Fruit fly (Drosophila melanogaster) whole organism, embryonic: ENCODE measurements around the gene Eno.

Experiments
- BEAF-32 ChIP-seq: fragments of 200-800 bp; sonication (Bioruptor generic); optimal IDR thresholded peaks from 3 replicates; lab custom pipeline; 2017; ENCODE audit warnings: missing biosample characterization, missing genetic modification characterization, mild to moderate bottlenecking, moderate library complexity, missing genetic modification reagents
- CG11695 ChIP-seq: fragments of 200-800 bp; sonication (Bioruptor generic); IDR thresholded peaks from 3 replicates; pipeline ENCODE4 v1.3.6; 2022; ENCODE audit warnings: missing biosample characterization, missing genetic modification characterization
- CG15011 ChIP-seq: fragments of 200-800 bp; sonication (Bioruptor generic); optimal IDR thresholded peaks from 3 replicates; lab custom pipeline; 2018; ENCODE audit warnings: missing biosample characterization, mild to moderate bottlenecking, missing genetic modification characterization
- CG15601 ChIP-seq: fragments of 200-800 bp; sonication (Bioruptor generic); optimal IDR thresholded peaks from 3 replicates; lab custom pipeline; 2019; ENCODE audit warnings: missing biosample characterization, mild to moderate bottlenecking, missing genetic modification characterization, moderate library complexity
- CG1603 ChIP-seq: fragments of 200-800 bp; sonication (Bioruptor generic); optimal IDR thresholded peaks from 2 replicates; lab custom pipeline; 2019; ENCODE audit warnings: missing biosample characterization, mild to moderate bottlenecking, missing genetic modification characterization, moderate library complexity
- CG17186 ChIP-seq: fragments of 200-800 bp; sonication (Bioruptor generic); optimal IDR thresholded peaks from 3 replicates; lab custom pipeline; 2017; ENCODE audit warnings: missing biosample characterization, missing genetic modification reagents, missing genetic modification characterization
- CG17361 ChIP-seq: fragments of 200-800 bp; sonication (Bioruptor generic); IDR thresholded peaks from 3 replicates; pipeline ENCODE4 v1.3.6; 2022; ENCODE audit warnings: missing biosample characterization, missing genetic modification characterization
- CG17829 ChIP-seq: fragments of 200-800 bp; optimal IDR thresholded peaks from 2 replicates; lab custom pipeline; 2019; ENCODE audit warnings: missing biosample characterization, mild to moderate bottlenecking, missing genetic modification characterization, moderate library complexity
- CG1792 ChIP-seq: fragments of 200-800 bp; sonication (Bioruptor generic); optimal IDR thresholded peaks from 2 replicates; lab custom pipeline; 2016; ENCODE audit warnings: missing biosample characterization, missing genetic modification characterization
- CG2875 ChIP-seq: fragments of 200-800 bp; sonication (Bioruptor generic); optimal IDR thresholded peaks from 2 replicates; lab custom pipeline; 2017; ENCODE audit warnings: missing biosample characterization, mild to moderate bottlenecking, missing genetic modification characterization, missing genetic modification reagents
- CG3281 ChIP-seq: fragments of 200-800 bp; sonication (Bioruptor generic); optimal IDR thresholded peaks from 3 replicates; lab custom pipeline; 2017; ENCODE audit warnings: missing biosample characterization, mild to moderate bottlenecking, missing genetic modification characterization
- CG3726 ChIP-seq: fragments of 200-800 bp; sonication (Bioruptor generic); IDR thresholded peaks from 3 replicates; pipeline ENCODE4, ENCODE4 v1.3.6; 2022; ENCODE audit warnings: missing biosample characterization, missing genetic modification characterization
- CG3995 ChIP-seq: fragments of 200-800 bp; sonication (Bioruptor generic); optimal IDR thresholded peaks from 3 replicates; lab custom pipeline; 2016; ENCODE audit warnings: missing biosample characterization, missing genetic modification characterization
- CG5245 ChIP-seq: fragments of 200-800 bp; sonication (Bioruptor generic); optimal IDR thresholded peaks from 3 replicates; lab custom pipeline; 2016; ENCODE audit warnings: missing biosample characterization, missing genetic modification characterization
- CG6654 ChIP-seq: fragments of 200-800 bp; sonication (Bioruptor generic); optimal IDR thresholded peaks from 2 replicates; lab custom pipeline; 2017; ENCODE audit warnings: missing biosample characterization, mild to moderate bottlenecking, missing genetic modification characterization
- CG6689 ChIP-seq: fragments of 200-800 bp; sonication (Bioruptor generic); IDR thresholded peaks from 2 replicates; pipeline ENCODE4 v1.3.6; 2022; ENCODE audit warnings: missing biosample characterization, missing genetic modification characterization
- CG7987 ChIP-seq: fragments of 200-800 bp; sonication (Bioruptor generic); optimal IDR thresholded peaks from 2 replicates; lab custom pipeline; 2018; ENCODE audit warnings: missing biosample characterization, mild to moderate bottlenecking, missing genetic modification characterization, moderate library complexity
- CG8290 ChIP-seq, 3 experiments: fragments of 200-800 bp; sonication (Bioruptor generic); optimal IDR thresholded peaks; 2 replicates each; lab custom pipeline; 2016 to 2019; ENCODE audit warnings: missing biosample characterization in 3 of 3, missing genetic modification characterization in 3 of 3, mild to moderate bottlenecking in 2 of 3, moderate library complexity in 1 of 3
- CG8359 ChIP-seq: fragments of 200-800 bp; sonication (Bioruptor generic); optimal IDR thresholded peaks from 2 replicates; lab custom pipeline; 2017; ENCODE audit warnings: missing biosample characterization, mild to moderate bottlenecking, missing genetic modification characterization, borderline replicate concordance
- Dp ChIP-seq: fragments of 200-800 bp; sonication (Bioruptor generic); optimal IDR thresholded peaks from 2 replicates; lab custom pipeline; 2018; ENCODE audit warnings: missing biosample characterization, mild to moderate bottlenecking, missing genetic modification characterization, moderate library complexity
- ERR ChIP-seq: fragments of 200-800 bp; sonication (Bioruptor generic); optimal IDR thresholded peaks from 2 replicates; lab custom pipeline; 2016; ENCODE audit warnings: missing biosample characterization, missing genetic modification characterization
- Ets65A ChIP-seq: fragments of 200-800 bp; sonication (Bioruptor generic); peaks from one replicate; lab custom pipeline; 2016; ENCODE audit warnings: missing biosample characterization, missing genetic modification characterization
- HHEX ChIP-seq: fragments of 200-800 bp; sonication (Bioruptor generic); optimal IDR thresholded peaks from 3 replicates; lab custom pipeline; 2017; ENCODE audit warnings: missing biosample characterization, mild to moderate bottlenecking, missing genetic modification characterization, missing genetic modification reagents
- HLH4C ChIP-seq: fragments of 200-800 bp; sonication (Bioruptor generic); IDR thresholded peaks from 3 replicates; pipeline ENCODE4 v1.3.6; 2022; ENCODE audit warnings: missing biosample characterization, missing genetic modification characterization; ENCODE audit not compliant: partially characterized antibody
- NC2α ChIP-seq: fragments of 200-800 bp; sonication (Bioruptor generic); optimal IDR thresholded peaks from 2 replicates; lab custom pipeline; 2016; ENCODE audit warnings: missing biosample characterization, missing genetic modification characterization
- Nf-YC ChIP-seq: fragments of 200-800 bp; optimal IDR thresholded peaks from 3 replicates; lab custom pipeline; 2019; ENCODE audit warnings: missing biosample characterization, mild to moderate bottlenecking, missing genetic modification characterization, moderate library complexity
- Side ChIP-seq: fragments of 200-800 bp; sonication (Bioruptor generic); optimal IDR thresholded peaks from 2 replicates; lab custom pipeline; 2016; ENCODE audit warnings: missing biosample characterization, missing genetic modification characterization
- Sry-β ChIP-seq: fragments of 200-800 bp; sonication (Bioruptor generic); optimal IDR thresholded peaks from 2 replicates; lab custom pipeline; 2018; ENCODE audit warnings: missing biosample characterization, mild to moderate bottlenecking, missing genetic modification characterization, moderate library complexity
- YL-1 ChIP-seq: fragments of 200-800 bp; sonication (Bioruptor generic); optimal IDR thresholded peaks from 3 replicates; lab custom pipeline; 2017; ENCODE audit warnings: missing biosample characterization, mild to moderate bottlenecking, missing genetic modification characterization
- ab ChIP-seq: fragments of 200-800 bp; sonication (Bioruptor generic); optimal IDR thresholded peaks from 2 replicates; lab custom pipeline; 2016; ENCODE audit warnings: missing biosample characterization, missing genetic modification characterization
- ash1 ChIP-seq: fragments of 200-800 bp; sonication (Bioruptor generic); optimal IDR thresholded peaks from 2 replicates; lab custom pipeline; 2018; ENCODE audit warnings: missing biosample characterization, mild to moderate bottlenecking, missing genetic modification characterization
- chif ChIP-seq, 2 experiments: fragments of 200-800 bp; sonication (Bioruptor generic); optimal IDR thresholded peaks; 3 replicates each; lab custom pipeline; 2016; ENCODE audit warnings: missing biosample characterization in 2 of 2, missing genetic modification characterization in 2 of 2
- ci ChIP-seq: fragments of 200-800 bp; sonication (Bioruptor generic); IDR thresholded peaks from 3 replicates; pipeline ENCODE4 v1.3.6; 2022; ENCODE audit warnings: missing biosample characterization, missing genetic modification characterization
- dm ChIP-seq: fragments of 200-800 bp; sonication (Bioruptor generic); optimal IDR thresholded peaks from 3 replicates; lab custom pipeline; 2016; ENCODE audit warnings: missing biosample characterization, missing genetic modification characterization
- exex ChIP-seq: fragments of 200-800 bp; sonication (Bioruptor generic); optimal IDR thresholded peaks from 4 replicates; lab custom pipeline; 2018; ENCODE audit warnings: missing biosample characterization, mild to moderate bottlenecking, missing genetic modification characterization, moderate library complexity
- hkb ChIP-seq, 2 experiments: fragments of 200-800 bp in 1 of 2; fragments of >200 bp in 1 of 2; sonication (Bioruptor generic) in 1 of 2; IDR thresholded peaks in 1 of 2; optimal IDR thresholded peaks in 1 of 2; 2 replicates each; pipeline versions ENCODE4 v1.3.6 to Lab custom; 2017 to 2022; ENCODE audit warnings: missing biosample characterization in 1 of 2, missing genetic modification characterization in 1 of 2
- kah ChIP-seq: fragments of 200-800 bp; sonication (Bioruptor generic); optimal IDR thresholded peaks from 2 replicates; lab custom pipeline; 2018; ENCODE audit warnings: missing biosample characterization, mild to moderate bottlenecking, missing genetic modification characterization
- lab ChIP-seq: fragments of 200-800 bp; sonication (Bioruptor generic); optimal IDR thresholded peaks from 3 replicates; lab custom pipeline; 2017; ENCODE audit warnings: missing biosample characterization, missing genetic modification characterization, mild to moderate bottlenecking, moderate library complexity, missing genetic modification reagents
- lbe ChIP-seq: fragments of 200-800 bp; sonication (Bioruptor generic); optimal IDR thresholded peaks from 2 replicates; lab custom pipeline; 2016; ENCODE audit warnings: missing biosample characterization, mild to moderate bottlenecking, missing genetic modification characterization
- mam ChIP-seq: fragments of 200-800 bp; sonication (Bioruptor generic); optimal IDR thresholded peaks from 3 replicates; lab custom pipeline; 2016; ENCODE audit warnings: missing biosample characterization, missing genetic modification characterization
- mirr ChIP-seq: fragments of 200-800 bp; sonication (Bioruptor generic); optimal IDR thresholded peaks from 3 replicates; lab custom pipeline; 2018; ENCODE audit warnings: missing biosample characterization, mild to moderate bottlenecking, missing genetic modification characterization
- nom ChIP-seq: fragments of 200-800 bp; sonication (Bioruptor generic); optimal IDR thresholded peaks from 2 replicates; lab custom pipeline; 2017; ENCODE audit warnings: missing biosample characterization, missing genetic modification characterization, mild to moderate bottlenecking, moderate library complexity, missing genetic modification reagents
- pfk ChIP-seq: fragments of 200-800 bp; sonication (Bioruptor generic); optimal IDR thresholded peaks from 2 replicates; lab custom pipeline; 2018; ENCODE audit warnings: missing biosample characterization, mild to moderate bottlenecking, missing genetic modification characterization, moderate library complexity
- phol ChIP-seq: fragments of 200-800 bp; sonication (Bioruptor generic); optimal IDR thresholded peaks from 3 replicates; lab custom pipeline; 2018; ENCODE audit warnings: missing biosample characterization, mild to moderate bottlenecking, missing genetic modification characterization, moderate library complexity
- ro ChIP-seq: fragments of 200-800 bp; sonication (Bioruptor generic); IDR thresholded peaks from 2 replicates; pipeline ENCODE4 v1.3.6; 2022; ENCODE audit warnings: missing biosample characterization, missing genetic modification characterization
- wek ChIP-seq: fragments of 200-800 bp; sonication (Bioruptor generic); optimal IDR thresholded peaks from 3 replicates; lab custom pipeline; 2018; ENCODE audit warnings: missing biosample characterization, mild to moderate bottlenecking, missing genetic modification characterization, moderate library complexity

The Eno gene

dm6 chr2L:1727162-1727825 is 2.1 kb downstream of the Eno start:
- TF ChIP-seq nom (peak; percentile 96), ab (peak; percentile 45), lab (GFP tag; lab: Kevin White, UChicago) (peak; percentile 98), Nf-YC (no peak), Side (no peak), ERR (GFP tag; lab: Kevin White, UChicago) (peak; percentile 98), CG5245 (GFP tag; lab: Kevin White, UChicago) (no peak), CG3726 (GFP tag; lab: Robert Waterston, UW) (no peak), CG8359 (GFP tag; lab: Kevin White, UChicago) (peak; percentile 72), HLH4C (GFP tag; lab: Robert Waterston, UW) (no peak), CG3995 (GFP tag; lab: Kevin White, UChicago) (peak; percentile 70), CG3281 (GFP tag; lab: Kevin White, UChicago) (peak; percentile 97), ci (GFP tag; lab: Robert Waterston, UW) (no peak), hkb (optimal IDR thresholded peaks at IDR 0.05; lab: Kevin White, UChicago) (peak; percentile 5), hkb (GFP tag; IDR thresholded peaks at IDR 0.05; lab: Robert Waterston, UW) (no peak), wek (GFP tag; lab: Kevin White, UChicago) (no peak), Sry-β (GFP tag; lab: Kevin White, UChicago) (no peak), pfk (GFP tag; lab: Kevin White, UChicago) (peak; percentile 76), CG17829 (tag; lab: Kevin White, UChicago) (peak; percentile 95), CG17361 (GFP tag; lab: Robert Waterston, UW) (peak; percentile 94; the same call in 1 of the 3 replicates), CG15011 (GFP tag; lab: Kevin White, UChicago) (no peak), CG17186 (no peak), exex (tag; lab: Kevin White, UChicago) (no peak), mam (GFP tag; lab: Kevin White, UChicago) (no peak), Ets65A (GFP tag; lab: Kevin White, UChicago) (peak; percentile 7), YL-1 (GFP tag; lab: Kevin White, UChicago) (no peak), CG8290 (GFP tag; optimal IDR thresholded peaks at IDR 0.05; lab: Kevin White, UChicago) (peak; percentile 81), CG8290 (tag; optimal IDR thresholded peaks at IDR 0.05; lab: Kevin White, UChicago) (no peak), CG2875 (no peak), CG7987 (peak; percentile 79), NC2α (GFP tag; lab: Kevin White, UChicago) (no peak), CG11695 (GFP tag; lab: Robert Waterston, UW) (no peak), HHEX (no peak), ash1 (peak; percentile 77), phol (tag; lab: Kevin White, UChicago) (peak; percentile 92), Dp (GFP tag; lab: Kevin White, UChicago) (no peak), mirr (GFP tag; lab: Kevin White, UChicago) (peak; percentile 90), CG1792 (no peak), kah (GFP tag; lab: Kevin White, UChicago) (peak; percentile 86), CG6689 (no peak), dm (GFP tag; lab: Kevin White, UChicago) (no peak)

dm6 chr2L:1724592-1724940 is 4.9 kb downstream of the Eno start:
- TF ChIP-seq BEAF-32 (GFP tag; lab: Kevin White, UChicago) (peak; percentile 6), Dp (GFP tag; lab: Kevin White, UChicago) (peak; percentile 11), lbe (peak; percentile 29), ro (GFP tag; lab: Robert Waterston, UW) (no peak), CG15601 (tag; lab: Kevin White, UChicago) (peak; percentile 86), chif (GFP tag; optimal IDR thresholded peaks at IDR 0.05; lab: Kevin White, UChicago) (no peak), CG6654 (GFP tag; lab: Kevin White, UChicago) (no peak), CG1603 (tag; lab: Kevin White, UChicago) (no peak)
- TF ChIP-seq, all 482 proteins: peak for 4
